Worm (Caenorhabditis elegans) whole organism, mixed stage, embryonic: Measurements from ENCODE around the gene C06G3.8.

Experiments used
- bed-3 ChIP-seq: fragments of 200-800 bp; sonication (Bioruptor generic); optimal IDR thresholded peaks from 3 replicates; lab custom pipeline; 2018; ENCODE audit warnings: mild to moderate bottlenecking, missing genetic modification characterization, moderate library complexity, missing compliant biosample characterization
- ceh-43 ChIP-seq: fragments of 200-800 bp; sonication (Bioruptor generic); optimal IDR thresholded peaks from 2 replicates; lab custom pipeline; 2018; ENCODE audit warnings: mild to moderate bottlenecking, missing genetic modification characterization, moderate library complexity, missing compliant biosample characterization
- ces-1 ChIP-seq: fragments of 150-350 bp; optimal IDR thresholded peaks from 2 replicates; lab custom pipeline; 2014; ENCODE audit warnings: missing biosample characterization, missing genetic modification reagents, missing genetic modification characterization
- cnd-1 ChIP-seq: fragments of 200-800 bp; sonication (Bioruptor generic); optimal IDR thresholded peaks from 2 replicates; lab custom pipeline; 2018; ENCODE audit warnings: mild to moderate bottlenecking, missing genetic modification characterization, missing compliant biosample characterization
- elt-1 ChIP-seq: sonication (generic microtip); optimal IDR thresholded peaks from 2 replicates; lab custom pipeline; 2017; ENCODE audit warnings: missing genetic modification characterization, mild to moderate bottlenecking, missing compliant biosample characterization, antibody characterized with exemption, moderate library complexity, borderline replicate concordance; ENCODE audit not compliant: insufficient read depth
- lin-32 ChIP-seq: fragments of 200-800 bp; sonication (Bioruptor generic); optimal IDR thresholded peaks from 2 replicates; lab custom pipeline; 2018; ENCODE audit warnings: mild to moderate bottlenecking, missing genetic modification characterization, missing compliant biosample characterization
- mls-2 ChIP-seq: sonication (generic microtip); optimal IDR thresholded peaks from 2 replicates; lab custom pipeline; 2016; ENCODE audit warnings: mild to moderate bottlenecking, missing genetic modification characterization, moderate library complexity, missing compliant biosample characterization
- nhr-2 ChIP-seq: fragments of 150-350 bp; optimal IDR thresholded peaks from 2 replicates; lab custom pipeline; 2014; ENCODE audit warnings: missing biosample characterization, missing genetic modification characterization
- pha-4 ChIP-seq: fragments of 150-350 bp; optimal IDR thresholded peaks from 2 replicates; lab custom pipeline; 2018; ENCODE audit warnings: missing biosample characterization, missing genetic modification reagents, missing genetic modification characterization
- sptf-1 ChIP-seq: sonication (generic microtip); optimal IDR thresholded peaks from 2 replicates; lab custom pipeline; 2017; ENCODE audit warnings: mild to moderate bottlenecking, missing genetic modification characterization, moderate library complexity, missing compliant biosample characterization
- unc-62 ChIP-seq: fragments of 150-350 bp; optimal IDR thresholded peaks from 2 replicates; lab custom pipeline; 2014; ENCODE audit warnings: missing biosample characterization, missing genetic modification reagents, missing genetic modification characterization
- zip-8 ChIP-seq: fragments of 150-350 bp; optimal IDR thresholded peaks from 2 replicates; lab custom pipeline; 2014; ENCODE audit warnings: missing biosample characterization, missing genetic modification characterization
- ztf-11 ChIP-seq: fragments of 150-350 bp; optimal IDR thresholded peaks from 2 replicates; lab custom pipeline; 2014; ENCODE audit warnings: missing biosample characterization, missing genetic modification characterization

Gene C06G3.8

DNA sequence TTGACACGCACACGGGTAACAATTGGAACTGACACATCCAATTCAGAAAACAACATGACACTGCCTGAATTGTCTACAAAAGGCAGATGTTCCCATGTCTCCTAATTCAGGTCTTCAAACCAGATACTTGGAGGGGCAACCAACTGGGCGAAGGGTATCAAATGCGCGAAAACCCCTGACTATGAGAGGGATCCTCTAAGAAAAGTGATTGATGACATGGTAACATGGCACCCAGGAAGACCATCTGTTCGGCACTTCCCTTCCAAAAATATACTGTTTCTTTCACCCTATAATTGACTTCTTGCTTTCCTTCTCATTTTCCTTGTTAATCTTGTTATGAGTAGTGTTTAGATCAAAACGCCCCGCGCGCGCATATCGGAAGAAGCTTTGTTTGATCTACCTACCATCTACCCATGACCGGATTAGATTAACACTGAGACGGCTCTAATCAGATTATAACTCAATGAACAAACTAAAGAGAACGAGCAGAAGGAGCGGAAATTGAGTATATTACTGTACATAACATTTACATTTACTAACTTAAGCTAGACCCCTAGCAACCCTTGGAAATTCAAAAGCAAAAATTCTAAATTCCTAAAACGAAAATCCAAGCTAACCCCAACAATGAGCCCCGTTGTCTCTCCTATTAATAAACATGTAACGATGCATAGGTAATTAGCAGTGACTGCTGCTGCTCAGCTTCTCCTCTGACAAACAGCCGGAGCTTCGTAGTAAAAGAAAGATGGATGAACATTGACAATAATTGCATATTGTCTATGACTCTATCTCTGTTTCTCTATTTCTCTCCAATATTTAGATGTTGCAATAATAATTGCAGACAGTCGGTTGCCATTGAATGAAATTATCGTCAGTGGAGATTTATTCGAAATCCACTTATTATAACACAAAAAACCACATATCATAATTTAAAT is 47.6 kb downstream of the C06G3.8 start:
- TF ChIP-seq ces-1 (peak; percentile 49), bed-3 (GFP tag; lab: Kevin White, UChicago) (no peak), elt-1 (tag; lab: Kevin White, UChicago) (peak; percentile 53), ztf-11 (peak; percentile 18), nhr-2 (tag; lab: Kevin White, UChicago) (no peak), zip-8 (tag; lab: Kevin White, UChicago) (no peak), mls-2 (peak; percentile 8), cnd-1 (tag; lab: Kevin White, UChicago) (peak; percentile 63), sptf-1 (tag; lab: Kevin White, UChicago) (peak; percentile 7), ceh-43 (GFP tag; lab: Kevin White, UChicago) (peak; percentile 51), unc-62 (GFP tag; lab: Kevin White, UChicago) (peak; percentile 40), pha-4 (tag; lab: Kevin White, UChicago) (peak; percentile 40), lin-32 (GFP tag; lab: Kevin White, UChicago) (no peak)
